Fruit fly (Drosophila melanogaster) whole organism, prepupa: ENCODE results near the gene CG4607.

Source experiments
- Blimp-1 ChIP-seq: fragments of 200-800 bp; sonication (Bioruptor generic); optimal IDR thresholded peaks from 3 replicates; lab custom pipeline; 2017; ENCODE audit warnings: missing biosample characterization, missing genetic modification characterization, mild to moderate bottlenecking, moderate library complexity, missing genetic modification reagents
- CG11762 ChIP-seq: fragments of 200-800 bp; sonication (Bioruptor generic); optimal IDR thresholded peaks from 3 replicates; lab custom pipeline; 2016; ENCODE audit warnings: missing biosample characterization, missing genetic modification characterization; ENCODE audit not compliant: insufficient read depth
- CG11902 ChIP-seq: fragments of 200-800 bp; sonication (Bioruptor generic); optimal IDR thresholded peaks from 3 replicates; lab custom pipeline; 2016; ENCODE audit warnings: missing biosample characterization, missing genetic modification characterization
- CG15336 ChIP-seq: fragments of 200-800 bp; sonication (Bioruptor generic); IDR thresholded peaks from 2 replicates; pipeline ENCODE4 v1.3.6; 2022; ENCODE audit warnings: missing biosample characterization, missing genetic modification characterization
- CG1621 ChIP-seq: fragments of 200-800 bp; sonication (Bioruptor generic); optimal IDR thresholded peaks from 3 replicates; lab custom pipeline; 2018; ENCODE audit warnings: missing biosample characterization, mild to moderate bottlenecking, missing genetic modification characterization
- CG16779 ChIP-seq: fragments of 200-800 bp; sonication (Bioruptor generic); optimal IDR thresholded peaks from 3 replicates; lab custom pipeline; 2017; ENCODE audit warnings: missing biosample characterization, mild to moderate bottlenecking, missing genetic modification characterization
- CG3032 ChIP-seq: fragments of 200-800 bp; optimal IDR thresholded peaks from 2 replicates; lab custom pipeline; 2019; ENCODE audit warnings: missing biosample characterization, mild to moderate bottlenecking, missing genetic modification characterization, moderate library complexity
- CG31627 ChIP-seq: fragments of 200-800 bp; sonication (Bioruptor generic); optimal IDR thresholded peaks from 3 replicates; lab custom pipeline; 2016; ENCODE audit warnings: missing biosample characterization, missing genetic modification characterization
- CG32006 ChIP-seq: fragments of 200-800 bp; sonication (Bioruptor generic); optimal IDR thresholded peaks from 3 replicates; lab custom pipeline; 2017; ENCODE audit warnings: missing biosample characterization, mild to moderate bottlenecking, missing genetic modification characterization
- CG34406 ChIP-seq: fragments of 200-800 bp; sonication (Bioruptor generic); optimal IDR thresholded peaks from 3 replicates; lab custom pipeline; 2016; ENCODE audit warnings: missing biosample characterization, missing genetic modification characterization
- CG3919 ChIP-seq: fragments of 200-800 bp; sonication (Bioruptor generic); optimal IDR thresholded peaks from 3 replicates; lab custom pipeline; 2016; ENCODE audit warnings: missing biosample characterization, missing genetic modification characterization
- CG4318 ChIP-seq: fragments of 200-800 bp; sonication (Bioruptor generic); optimal IDR thresholded peaks from 3 replicates; lab custom pipeline; 2017; ENCODE audit warnings: missing biosample characterization, mild to moderate bottlenecking, missing genetic modification characterization
- CG6163 ChIP-seq: fragments of 200-800 bp; sonication (Bioruptor generic); IDR thresholded peaks from 3 replicates; pipeline ENCODE4 v1.3.6; 2022; ENCODE audit warnings: missing biosample characterization, missing genetic modification characterization
- CG6276 ChIP-seq: fragments of 200-800 bp; sonication (Bioruptor generic); optimal IDR thresholded peaks from 2 replicates; lab custom pipeline; 2017; ENCODE audit warnings: missing biosample characterization, mild to moderate bottlenecking, missing genetic modification characterization
- CG6808 ChIP-seq: fragments of 200-800 bp; sonication (Bioruptor generic); optimal IDR thresholded peaks from 3 replicates; lab custom pipeline; 2017; ENCODE audit warnings: missing biosample characterization, missing genetic modification characterization, mild to moderate bottlenecking, moderate library complexity, missing genetic modification reagents
- CG6854 ChIP-seq: fragments of 200-800 bp; sonication (Bioruptor generic); optimal IDR thresholded peaks from 2 replicates; lab custom pipeline; 2017; ENCODE audit warnings: missing biosample characterization, mild to moderate bottlenecking, missing genetic modification characterization
- CG7368 ChIP-seq: fragments of 200-800 bp; sonication (Bioruptor generic); optimal IDR thresholded peaks from 3 replicates; lab custom pipeline; 2016; ENCODE audit warnings: missing biosample characterization, missing genetic modification characterization
- CG8119 ChIP-seq: fragments of 200-800 bp; sonication (Bioruptor generic); IDR thresholded peaks from 3 replicates; pipeline ENCODE4 v1.3.6; 2022; ENCODE audit warnings: missing biosample characterization, missing genetic modification characterization
- CG8319 ChIP-seq: fragments of 200-800 bp; sonication (Bioruptor generic); optimal IDR thresholded peaks from 3 replicates; lab custom pipeline; 2016; ENCODE audit warnings: missing biosample characterization, missing genetic modification characterization
- CG8632 ChIP-seq: fragments of 200-800 bp; sonication (Bioruptor generic); optimal IDR thresholded peaks from 3 replicates; lab custom pipeline; 2016; ENCODE audit warnings: missing biosample characterization, missing genetic modification characterization
- CG9139 ChIP-seq: fragments of 200-800 bp; sonication (Bioruptor generic); optimal IDR thresholded peaks from 3 replicates; lab custom pipeline; 2017; ENCODE audit warnings: missing biosample characterization, mild to moderate bottlenecking, missing genetic modification characterization
- Eip75B ChIP-seq: fragments of 200-800 bp; sonication (Bioruptor generic); optimal IDR thresholded peaks from 3 replicates; lab custom pipeline; 2016; ENCODE audit warnings: missing biosample characterization, missing genetic modification characterization
- Eip93F ChIP-seq: fragments of 200-800 bp; sonication (Bioruptor generic); optimal IDR thresholded peaks from 2 replicates; lab custom pipeline; 2016; ENCODE audit warnings: missing biosample characterization, mild to moderate bottlenecking, missing genetic modification characterization
- Ets21C ChIP-seq: fragments of 200-800 bp; sonication (Bioruptor generic); optimal IDR thresholded peaks from 3 replicates; lab custom pipeline; 2016; ENCODE audit warnings: missing biosample characterization, missing genetic modification characterization
- Ets96B ChIP-seq: fragments of 200-800 bp; optimal IDR thresholded peaks from 2 replicates; lab custom pipeline; 2019; ENCODE audit warnings: missing biosample characterization, mild to moderate bottlenecking, missing genetic modification characterization, moderate library complexity
- Gug ChIP-seq: fragments of 200-800 bp; sonication (Bioruptor generic); IDR thresholded peaks from 2 replicates; pipeline ENCODE4 v1.3.6; 2022; ENCODE audit warnings: missing biosample characterization, missing genetic modification characterization
- Hr38 ChIP-seq: sonication (Bioruptor generic); optimal IDR thresholded peaks from 2 replicates; lab custom pipeline; 2016; ENCODE audit warnings: missing biosample characterization, missing genetic modification characterization
- Hr39 ChIP-seq: fragments of 200-800 bp; sonication (Bioruptor generic); optimal IDR thresholded peaks from 2 replicates; lab custom pipeline; 2016; ENCODE audit warnings: missing biosample characterization, missing genetic modification characterization
- Hr4 ChIP-seq: fragments of 200-800 bp; sonication (Bioruptor generic); optimal IDR thresholded peaks from 3 replicates; lab custom pipeline; 2016; ENCODE audit warnings: missing biosample characterization, missing genetic modification characterization
- Met ChIP-seq: fragments of 200-800 bp; sonication (Bioruptor generic); optimal IDR thresholded peaks from 3 replicates; lab custom pipeline; 2016; ENCODE audit warnings: missing biosample characterization, missing genetic modification characterization
- OdsH ChIP-seq: fragments of 200-800 bp; sonication (Bioruptor generic); optimal IDR thresholded peaks from 3 replicates; lab custom pipeline; 2016; ENCODE audit warnings: missing biosample characterization, missing genetic modification characterization
- Smox ChIP-seq: fragments of 200-800 bp; sonication (Bioruptor generic); optimal IDR thresholded peaks from 3 replicates; lab custom pipeline; 2016; ENCODE audit warnings: missing biosample characterization, missing genetic modification characterization
- Sox102F ChIP-seq: fragments of 200-800 bp; sonication (Bioruptor generic); optimal IDR thresholded peaks from 2 replicates; lab custom pipeline; 2016; ENCODE audit warnings: missing biosample characterization, mild to moderate bottlenecking, missing genetic modification characterization
- Sox14 ChIP-seq: fragments of 200-800 bp; sonication (Bioruptor generic); optimal IDR thresholded peaks from 3 replicates; lab custom pipeline; 2016; ENCODE audit warnings: missing biosample characterization, missing genetic modification characterization
- Sox15 ChIP-seq: fragments of 200-800 bp; sonication (Bioruptor generic); optimal IDR thresholded peaks from 3 replicates; lab custom pipeline; 2016; ENCODE audit warnings: missing biosample characterization, missing genetic modification characterization
- achi ChIP-seq: fragments of 200-800 bp; sonication (Bioruptor generic); optimal IDR thresholded peaks from 3 replicates; lab custom pipeline; 2016; ENCODE audit warnings: missing biosample characterization, missing genetic modification characterization
- acj6 ChIP-seq: fragments of 200-800 bp; sonication (Bioruptor generic); optimal IDR thresholded peaks from 3 replicates; lab custom pipeline; 2016; ENCODE audit warnings: missing biosample characterization, missing genetic modification characterization
- cyc ChIP-seq: fragments of 200-800 bp; sonication (Bioruptor generic); optimal IDR thresholded peaks from 3 replicates; lab custom pipeline; 2016; ENCODE audit warnings: missing biosample characterization, missing genetic modification characterization
- dac ChIP-seq: fragments of 200-800 bp; sonication (Bioruptor generic); optimal IDR thresholded peaks from 2 replicates; lab custom pipeline; 2017; ENCODE audit warnings: missing biosample characterization, mild to moderate bottlenecking, missing genetic modification characterization
- dsx ChIP-seq: fragments of 200-800 bp; optimal IDR thresholded peaks from 3 replicates; lab custom pipeline; 2019; ENCODE audit warnings: missing biosample characterization, mild to moderate bottlenecking, missing genetic modification characterization, moderate library complexity; ENCODE audit not compliant: poor library complexity, severe bottlenecking
- eg ChIP-seq: fragments of 200-800 bp; sonication (Bioruptor generic); IDR thresholded peaks from 3 replicates; pipeline ENCODE4 v1.3.6; 2022; ENCODE audit warnings: missing biosample characterization, missing genetic modification characterization
- fd59A ChIP-seq: fragments of 200-800 bp; sonication (Bioruptor generic); optimal IDR thresholded peaks from 2 replicates; lab custom pipeline; 2017; ENCODE audit warnings: missing biosample characterization, mild to moderate bottlenecking, missing genetic modification characterization, missing genetic modification reagents
- fd85E ChIP-seq: fragments of 200-800 bp; sonication (Bioruptor generic); optimal IDR thresholded peaks from 3 replicates; lab custom pipeline; 2016; ENCODE audit warnings: missing biosample characterization, missing genetic modification characterization
- lz ChIP-seq: fragments of 200-800 bp; sonication (Bioruptor generic); optimal IDR thresholded peaks from 3 replicates; lab custom pipeline; 2016; ENCODE audit warnings: missing biosample characterization, missing genetic modification characterization
- net ChIP-seq: fragments of 200-800 bp; sonication (Bioruptor generic); optimal IDR thresholded peaks from 3 replicates; lab custom pipeline; 2016; ENCODE audit warnings: missing biosample characterization, missing genetic modification characterization
- pdm3 ChIP-seq: fragments of 200-800 bp; sonication (Bioruptor generic); optimal IDR thresholded peaks from 3 replicates; lab custom pipeline; 2016; ENCODE audit warnings: missing biosample characterization, missing genetic modification characterization
- spab ChIP-seq: fragments of 200-800 bp; sonication (Bioruptor generic); optimal IDR thresholded peaks from 2 replicates; lab custom pipeline; 2017; ENCODE audit warnings: missing biosample characterization, mild to moderate bottlenecking, missing genetic modification characterization, missing genetic modification reagents
- ss ChIP-seq, 2 experiments: fragments of 200-800 bp; sonication (Bioruptor generic); optimal IDR thresholded peaks; 2 replicates in 1 of 2; 3 replicates in 1 of 2; lab custom pipeline; 2017 to 2018; ENCODE audit warnings: mild to moderate bottlenecking in 2 of 2, missing biosample characterization in 2 of 2, missing genetic modification characterization in 2 of 2, moderate library complexity in 1 of 2
- svp ChIP-seq: fragments of 200-800 bp; sonication (Bioruptor generic); peaks from one replicate; lab custom pipeline; 2016; ENCODE audit warnings: missing biosample characterization, missing genetic modification characterization
- topi ChIP-seq: fragments of 200-800 bp; sonication (Bioruptor generic); optimal IDR thresholded peaks from 3 replicates; lab custom pipeline; 2016; ENCODE audit warnings: missing biosample characterization, missing genetic modification characterization
- vri ChIP-seq: fragments of 200-800 bp; sonication (Bioruptor generic); optimal IDR thresholded peaks from 3 replicates; lab custom pipeline; 2016; ENCODE audit warnings: missing biosample characterization, mild to moderate bottlenecking, missing genetic modification characterization

The CG4607 gene

DNA sequence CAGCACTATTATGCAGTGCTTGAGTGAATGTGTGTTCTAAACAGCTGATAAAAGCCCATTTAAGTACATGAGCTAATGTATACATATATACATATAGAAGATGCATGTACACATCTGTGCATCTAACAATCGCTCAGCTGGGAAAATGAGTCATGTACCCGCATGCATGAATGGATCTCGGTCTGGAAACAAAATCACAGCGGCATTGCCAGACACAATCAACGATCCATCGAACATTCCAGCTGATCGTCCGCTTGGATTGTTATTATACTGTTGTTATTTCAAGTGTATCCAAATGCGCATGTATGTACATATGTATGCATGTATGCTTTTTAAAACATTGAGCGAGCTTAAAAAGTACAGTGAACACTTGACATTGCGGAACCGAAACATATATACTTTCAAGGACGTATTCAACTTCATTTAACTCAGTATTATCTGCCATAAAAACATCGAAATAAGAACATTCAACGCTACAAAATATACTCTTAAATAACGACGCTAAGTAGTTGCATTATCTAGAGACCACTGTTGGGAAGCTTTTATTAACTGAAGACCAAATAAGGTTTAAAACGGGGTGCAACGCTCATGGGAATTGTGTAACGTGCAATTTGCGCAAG, 26.2 kb downstream of the CG4607 start:
- TF ChIP-seq CG6163, result peak; percentile 93
- TF ChIP-seq CG1621 (tag; lab: Kevin White, UChicago), result peak; percentile 67
- TF ChIP-seq Ets21C (GFP tag; lab: Kevin White, UChicago), result peak; percentile 87
- peak; percentile 79 for TF ChIP-seq CG11902 (GFP tag; lab: Kevin White, UChicago)
- TF ChIP-seq CG32006 (GFP tag; lab: Kevin White, UChicago), result peak; percentile 85
- TF ChIP-seq Hr38 (GFP tag; lab: Kevin White, UChicago), result peak; percentile 57
- TF ChIP-seq net (GFP tag; lab: Kevin White, UChicago), result peak; percentile 75
- peak; percentile 70 for TF ChIP-seq CG4318 (GFP tag; lab: Kevin White, UChicago)
- peak; percentile 74 for TF ChIP-seq CG6808 (GFP tag; lab: Kevin White, UChicago)
- TF ChIP-seq Gug (GFP tag; lab: Robert Waterston, UW), result peak; percentile 75
- peak; percentile 92 for TF ChIP-seq CG31627 (GFP tag; lab: Kevin White, UChicago)
- peak; percentile 71 for TF ChIP-seq CG16779 (tag; lab: Kevin White, UChicago)
- peak; percentile 93 for TF ChIP-seq Hr39 (GFP tag; lab: Kevin White, UChicago)
- peak; percentile 91 for TF ChIP-seq cyc (GFP tag; lab: Kevin White, UChicago)
- peak; percentile 79 for TF ChIP-seq Eip75B (GFP tag; lab: Kevin White, UChicago)
- TF ChIP-seq Smox (GFP tag; lab: Kevin White, UChicago), result peak; percentile 88
- peak; percentile 92 for TF ChIP-seq eg (GFP tag; lab: Robert Waterston, UW)
- TF ChIP-seq ss (GFP tag; optimal IDR thresholded peaks at IDR 0.05; lab: Kevin White, UChicago), result peak; percentile 56 to 78
- TF ChIP-seq dac (GFP tag; lab: Kevin White, UChicago), result peak; percentile 70
- TF ChIP-seq OdsH (GFP tag; lab: Kevin White, UChicago), result peak; percentile 85
- peak; percentile 77 for TF ChIP-seq CG11762 (GFP tag; lab: Kevin White, UChicago)
- peak; percentile 96 for TF ChIP-seq svp
- TF ChIP-seq Sox14 (GFP tag; lab: Kevin White, UChicago), result peak; percentile 84
- peak; percentile 90 for TF ChIP-seq pdm3 (GFP tag; lab: Kevin White, UChicago)
- peak; percentile 79 for TF ChIP-seq CG6276 (GFP tag; lab: Kevin White, UChicago)
- peak; percentile 17 for TF ChIP-seq CG9139
- TF ChIP-seq achi (GFP tag; lab: Kevin White, UChicago), result peak; percentile 78
- TF ChIP-seq CG8119 (GFP tag; lab: Robert Waterston, UW), result peak; percentile 83
- TF ChIP-seq CG6854 (GFP tag; lab: Kevin White, UChicago), result peak; percentile 75
- TF ChIP-seq Sox102F (GFP tag; lab: Kevin White, UChicago), result peak; percentile 89
- TF ChIP-seq CG15336 (GFP tag; lab: Robert Waterston, UW), result peak; percentile 85
- TF ChIP-seq Sox15 (GFP tag; lab: Kevin White, UChicago), result peak; percentile 73
- TF ChIP-seq Hr4 (GFP tag; lab: Kevin White, UChicago), result peak; percentile 88
- TF ChIP-seq topi, result peak; percentile 90
- TF ChIP-seq vri (GFP tag; lab: Kevin White, UChicago), result peak; percentile 74
- TF ChIP-seq CG3919 (GFP tag; lab: Kevin White, UChicago), result peak; percentile 82
- peak; percentile 78 for TF ChIP-seq CG8632 (GFP tag; lab: Kevin White, UChicago)
- peak; percentile 76 for TF ChIP-seq Ets96B (tag; lab: Kevin White, UChicago)
- TF ChIP-seq lz, result peak; percentile 89
- TF ChIP-seq CG8319 (GFP tag; lab: Kevin White, UChicago), result peak; percentile 69
- TF ChIP-seq CG7368, result peak; percentile 83
- TF ChIP-seq acj6 (GFP tag; lab: Kevin White, UChicago), result peak; percentile 82
- TF ChIP-seq fd59A (GFP tag; lab: Kevin White, UChicago), result peak; percentile 60
- TF ChIP-seq Eip93F (GFP tag; lab: Kevin White, UChicago), result peak; percentile 80
- peak; percentile 91 for TF ChIP-seq Met
- TF ChIP-seq fd85E (GFP tag; lab: Kevin White, UChicago), result peak; percentile 35
- TF ChIP-seq spab (GFP tag; lab: Kevin White, UChicago), result peak; percentile 31
- TF ChIP-seq Blimp-1 (GFP tag; lab: Kevin White, UChicago), result peak; percentile 70
- TF ChIP-seq CG3032 (tag; lab: Kevin White, UChicago), result peak; percentile 76
- peak; percentile 67 for TF ChIP-seq dsx (GFP tag; lab: Kevin White, UChicago)
- peak; percentile 67 for TF ChIP-seq CG34406 (GFP tag; lab: Kevin White, UChicago)
